Worm (Caenorhabditis elegans): ENCODE measurements around the gene T28D6.4.

DNA sequence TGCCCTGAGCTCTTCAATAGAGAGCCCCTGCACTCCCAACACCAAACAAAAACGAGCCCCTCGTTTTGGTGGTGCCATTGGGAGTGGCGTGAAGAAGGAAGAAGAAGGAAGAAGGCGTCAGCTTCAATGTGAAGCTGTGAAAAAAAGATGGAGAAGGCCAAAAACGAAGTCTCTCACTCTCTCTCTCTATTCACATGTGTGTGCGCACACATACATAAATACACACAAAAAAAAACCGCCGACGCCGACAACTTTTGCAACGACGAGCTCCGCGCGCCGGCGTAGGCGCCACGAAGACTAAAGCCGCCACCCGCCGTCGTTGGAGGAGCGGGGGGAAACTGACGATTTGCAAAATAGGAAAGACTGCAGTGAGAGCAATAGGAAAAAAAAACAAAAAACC, 24.2 kb upstream of the T28D6.4 start:
- TF ChIP-seq nhr-77 (tag; optimal IDR thresholded peaks at IDR 0.05): no peak
- TF ChIP-seq swsn-7 (tag; optimal IDR thresholded peaks at IDR 0.05): no peak
- TF ChIP-seq aly-2 (tag; optimal IDR thresholded peaks at IDR 0.05): no peak
- no peak for TF ChIP-seq rnt-1 (tag; optimal IDR thresholded peaks at IDR 0.05)
- no peak for TF ChIP-seq ces-1 (GFP tag; optimal IDR thresholded peaks at IDR 0.05)
- no peak for TF ChIP-seq nhr-76 (tag; optimal IDR thresholded peaks at IDR 0.05)
- no peak for TF ChIP-seq nhr-11 (tag; optimal IDR thresholded peaks at IDR 0.05)
- no peak for TF ChIP-seq fkh-4 (tag; optimal IDR thresholded peaks at IDR 0.05; ENCODE audit: borderline replicate concordance)

Measured in whole organism, L1 larva.